Worm (Caenorhabditis elegans): ENCODE measurements around the gene Y25C1A.8.

Gene Y25C1A.8

DNA sequence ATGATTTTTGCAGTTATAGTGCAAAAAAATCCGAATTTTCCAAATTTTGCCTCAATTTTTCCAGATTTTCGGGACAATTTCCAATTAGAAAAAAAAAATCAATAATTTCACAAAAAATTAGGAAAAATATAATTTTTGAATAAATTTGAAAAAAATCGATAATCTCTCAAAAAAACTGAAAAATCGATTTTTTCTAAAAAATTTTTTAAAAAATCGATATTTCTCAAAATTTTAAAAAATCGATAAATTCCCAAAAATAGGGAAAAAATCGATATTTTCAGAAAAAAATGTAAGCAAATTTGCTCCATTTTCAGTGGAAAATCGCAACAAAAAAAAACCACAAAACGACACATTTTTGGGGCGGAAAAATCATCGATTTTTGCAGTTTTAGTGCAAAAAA, 8.9 kb downstream of the Y25C1A.8 start:
- no peak for TF ChIP-seq unc-86 (tag; optimal IDR thresholded peaks at IDR 0.05)
- no peak for TF ChIP-seq sup-37 (GFP tag; optimal IDR thresholded peaks at IDR 0.05)
- no peak for TF ChIP-seq pag-3 (tag; optimal IDR thresholded peaks at IDR 0.05; ENCODE audit: borderline replicate concordance, insufficient read depth)
- no peak for TF ChIP-seq dsc-1 (tag; optimal IDR thresholded peaks at IDR 0.05)
- TF ChIP-seq ceh-82 (tag; optimal IDR thresholded peaks at IDR 0.05): no peak
- no peak for TF ChIP-seq hlh-17 (GFP tag; optimal IDR thresholded peaks at IDR 0.05; ENCODE audit: borderline replicate concordance)
- no peak for TF ChIP-seq dpl-1 (GFP tag; optimal IDR thresholded peaks at IDR 0.05)
- no peak for TF ChIP-seq tlp-1 (tag; optimal IDR thresholded peaks at IDR 0.05)
- no peak for TF ChIP-seq nhr-237 (tag; optimal IDR thresholded peaks at IDR 0.05)
- TF ChIP-seq pqm-1 (tag; optimal IDR thresholded peaks at IDR 0.05): no peak
- TF ChIP-seq hlh-4 (tag; optimal IDR thresholded peaks at IDR 0.05): no peak
- no peak for TF ChIP-seq efl-1 (optimal IDR thresholded peaks at IDR 0.05)
- TF ChIP-seq efl-1 (GFP tag; optimal IDR thresholded peaks at IDR 0.05 in 1 of 2): no peak
- TF ChIP-seq nhr-90 (tag; optimal IDR thresholded peaks at IDR 0.05; ENCODE audit: poor library complexity): no peak
- no peak for TF ChIP-seq blmp-1 (tag; optimal IDR thresholded peaks at IDR 0.05)

ce11 chrII:3067447-3067846, 9.3 kb downstream of the Y25C1A.8 start:
- TF ChIP-seq ztf-4 (tag; optimal IDR thresholded peaks at IDR 0.05): no peak
- no peak for TF ChIP-seq nhr-47 (tag; optimal IDR thresholded peaks at IDR 0.05)
- no peak for TF ChIP-seq mef-2 (tag; optimal IDR thresholded peaks at IDR 0.05)
- no peak for TF ChIP-seq ceh-90 (tag; optimal IDR thresholded peaks at IDR 0.05)
- TF ChIP-seq mdl-1 (tag; optimal IDR thresholded peaks at IDR 0.05): no peak
- TF ChIP-seq sup-37 (GFP tag; optimal IDR thresholded peaks at IDR 0.05): no peak
- no peak for TF ChIP-seq ceh-63 (GFP tag; optimal IDR thresholded peaks at IDR 0.05)
- no peak for TF ChIP-seq irx-1 (tag; optimal IDR thresholded peaks at IDR 0.05)
- no peak for TF ChIP-seq nhr-76 (tag; optimal IDR thresholded peaks at IDR 0.05)
- TF ChIP-seq unc-30 (tag; optimal IDR thresholded peaks at IDR 0.05): no peak
- TF ChIP-seq nhr-19 (GFP tag; conservative IDR thresholded peaks at IDR 0.05): no peak
- no peak for TF ChIP-seq mab-9 (GFP tag; IDR thresholded peaks at IDR 0.05)
- no peak for TF ChIP-seq xbp-1 (tag; optimal IDR thresholded peaks at IDR 0.05)
- no peak for TF ChIP-seq unc-86 (tag; optimal IDR thresholded peaks at IDR 0.05)
- no peak for TF ChIP-seq F16B12.6 (tag; optimal IDR thresholded peaks at IDR 0.05)

DNA sequence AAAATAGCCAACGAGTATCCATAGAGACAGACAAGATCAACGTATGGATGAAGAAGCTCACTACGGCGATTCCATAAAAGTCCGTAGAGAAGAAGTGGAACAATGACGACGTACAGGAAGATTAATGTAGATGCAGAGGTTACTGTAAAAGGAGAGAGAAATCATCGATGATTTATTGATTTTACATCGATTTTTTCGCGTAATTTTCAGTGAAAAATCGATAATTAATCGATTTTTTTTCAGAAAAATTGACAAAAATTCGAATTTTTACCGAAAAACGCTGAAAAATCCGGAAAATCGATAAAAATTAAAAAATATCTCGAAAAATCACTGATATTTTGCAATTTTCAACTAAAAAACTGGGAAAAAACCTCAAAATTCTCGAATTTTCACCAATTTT, 10.4 kb downstream of the Y25C1A.8 start:
- no peak for TF ChIP-seq unc-62 (GFP tag; optimal IDR thresholded peaks at IDR 0.05)
- no peak for TF ChIP-seq ets-5 (GFP tag; IDR thresholded peaks at IDR 0.05)
- TF ChIP-seq snpc-4 (tag; optimal IDR thresholded peaks at IDR 0.05): no peak
- TF ChIP-seq tlp-1 (tag; optimal IDR thresholded peaks at IDR 0.05): no peak
- no peak for TF ChIP-seq nhr-20 (tag; optimal IDR thresholded peaks at IDR 0.05)
- no peak for TF ChIP-seq alr-1 (tag; optimal IDR thresholded peaks at IDR 0.05; ENCODE audit: borderline replicate concordance)
- no peak for TF ChIP-seq tbx-2 (tag; optimal IDR thresholded peaks at IDR 0.05)
- no peak for TF ChIP-seq fkh-4 (tag; optimal IDR thresholded peaks at IDR 0.05; ENCODE audit: borderline replicate concordance)
- no peak for TF ChIP-seq lin-35 (GFP tag; optimal IDR thresholded peaks at IDR 0.05)
- TF ChIP-seq ceh-63 (GFP tag; optimal IDR thresholded peaks at IDR 0.05): no peak
- TF ChIP-seq pax-3 (tag; optimal IDR thresholded peaks at IDR 0.05): no peak
- no peak for TF ChIP-seq unc-86 (tag; optimal IDR thresholded peaks at IDR 0.05)
- no peak for TF ChIP-seq nhr-71 (tag; optimal IDR thresholded peaks at IDR 0.05)
- TF ChIP-seq hpl-2 (GFP tag; optimal IDR thresholded peaks at IDR 0.05): no peak
- no peak for TF ChIP-seq zag-1 (tag; optimal IDR thresholded peaks at IDR 0.05)

All from whole organism, L1 larva.